Worm (Caenorhabditis elegans): ENCODE results near the gene C06E1.11.

The C06E1.11 gene

DNA sequence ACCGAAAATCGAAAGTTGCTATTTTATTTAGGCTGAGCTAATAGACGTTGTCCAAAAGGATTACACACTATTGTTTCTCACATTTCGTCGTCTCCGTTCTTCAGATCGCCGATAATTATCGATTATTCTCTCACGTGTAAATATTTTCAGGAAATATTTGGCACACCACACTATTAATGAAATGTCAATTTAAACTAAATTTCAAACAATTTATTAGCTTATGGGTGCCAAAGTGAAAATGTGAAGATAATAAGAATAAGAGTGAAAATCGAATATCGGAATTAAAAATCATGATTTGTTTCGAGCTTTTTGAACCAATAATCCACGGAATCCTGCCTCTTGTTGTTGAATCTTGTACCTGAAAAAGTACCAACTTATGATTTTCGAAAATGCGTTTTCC lies at the start of gene C06E1.11:
TSS of gene C06E1.11 (minus strand) at position 101 of the 400 bp plus-strand sequence.
- TF ChIP-seq klf-2 (GFP tag; conservative IDR thresholded peaks at IDR 0.05) (no peak), ztf-23 (GFP tag; IDR thresholded peaks at IDR 0.05) (no peak), ref-1 (GFP tag; conservative IDR thresholded peaks at IDR 0.05) (no peak), ztf-29 (GFP tag; IDR thresholded peaks at IDR 0.05) (no peak), cog-1 (tag; optimal IDR thresholded peaks at IDR 0.05) (no peak), tab-1 (GFP tag; IDR thresholded peaks at IDR 0.05) (no peak), med-1 (GFP tag; optimal IDR thresholded peaks at IDR 0.05; ENCODE audit: insufficient read depth) (no peak), T22C8.4 (GFP tag; IDR thresholded peaks at IDR 0.05) (no peak), flt-1 (GFP tag; IDR thresholded peaks at IDR 0.05) (no peak)

- TF ChIP-seq ref-1 (GFP tag; conservative IDR thresholded peaks at IDR 0.05) (no peak), flt-1 (GFP tag; IDR thresholded peaks at IDR 0.05) (no peak), med-1 (GFP tag; optimal IDR thresholded peaks at IDR 0.05; ENCODE audit: insufficient read depth) (no peak)
Observed at ce11 chrIII:8664897-8665388, 48.5 kb upstream of the C06E1.11 start, which contains the start of gene F22B7.1. TSS of gene F22B7.1 (plus strand) at chrIII:8665338.

DNA sequence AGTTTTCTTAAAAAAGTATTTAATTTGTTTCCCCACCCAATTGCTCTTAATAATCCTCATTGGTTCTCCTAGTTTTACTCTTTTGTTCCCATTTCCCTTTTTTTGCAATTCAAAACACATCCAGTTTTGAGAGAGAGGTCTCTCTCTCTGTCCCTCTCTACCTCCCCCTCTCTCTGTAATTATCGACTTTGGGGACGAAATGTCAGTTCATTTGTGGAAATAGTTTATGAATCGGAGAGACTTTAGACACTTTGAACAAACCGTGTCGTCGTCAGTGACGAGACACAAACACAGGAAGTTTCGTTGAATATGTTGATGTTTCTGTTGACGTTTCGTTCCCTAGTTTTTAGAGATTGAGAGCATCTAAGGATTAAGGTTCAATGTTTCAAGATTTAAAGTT lies 46.7 kb upstream of the C06E1.11 start:
- no peak for TF ChIP-seq ref-1 (GFP tag; conservative IDR thresholded peaks at IDR 0.05)
- TF ChIP-seq klf-2 (GFP tag; conservative IDR thresholded peaks at IDR 0.05): no peak

DNA sequence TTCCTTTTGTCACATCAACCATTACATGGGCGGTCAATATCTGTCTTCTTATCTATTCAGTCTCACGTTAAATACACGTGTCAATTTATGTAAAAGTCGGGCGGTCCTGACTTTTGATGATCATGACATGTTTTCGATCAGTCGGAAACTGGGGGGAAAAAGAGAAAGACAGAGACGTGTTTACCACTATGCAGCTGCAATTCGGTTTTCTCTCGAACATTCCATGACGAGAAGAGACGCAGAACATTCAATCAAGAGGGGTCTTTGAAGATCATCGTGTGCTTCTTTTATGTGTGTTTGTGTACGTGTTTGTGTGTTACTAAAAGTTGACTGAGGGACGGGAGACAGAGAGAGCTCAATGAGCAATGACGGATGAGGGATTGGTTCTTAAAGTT lies 41.9 kb upstream of the C06E1.11 start:
- TF ChIP-seq tab-1 (GFP tag; IDR thresholded peaks at IDR 0.05) (no peak), flt-1 (GFP tag; IDR thresholded peaks at IDR 0.05) (no peak), cog-1 (tag; optimal IDR thresholded peaks at IDR 0.05) (no peak), T22C8.4 (GFP tag; IDR thresholded peaks at IDR 0.05) (no peak)

DNA sequence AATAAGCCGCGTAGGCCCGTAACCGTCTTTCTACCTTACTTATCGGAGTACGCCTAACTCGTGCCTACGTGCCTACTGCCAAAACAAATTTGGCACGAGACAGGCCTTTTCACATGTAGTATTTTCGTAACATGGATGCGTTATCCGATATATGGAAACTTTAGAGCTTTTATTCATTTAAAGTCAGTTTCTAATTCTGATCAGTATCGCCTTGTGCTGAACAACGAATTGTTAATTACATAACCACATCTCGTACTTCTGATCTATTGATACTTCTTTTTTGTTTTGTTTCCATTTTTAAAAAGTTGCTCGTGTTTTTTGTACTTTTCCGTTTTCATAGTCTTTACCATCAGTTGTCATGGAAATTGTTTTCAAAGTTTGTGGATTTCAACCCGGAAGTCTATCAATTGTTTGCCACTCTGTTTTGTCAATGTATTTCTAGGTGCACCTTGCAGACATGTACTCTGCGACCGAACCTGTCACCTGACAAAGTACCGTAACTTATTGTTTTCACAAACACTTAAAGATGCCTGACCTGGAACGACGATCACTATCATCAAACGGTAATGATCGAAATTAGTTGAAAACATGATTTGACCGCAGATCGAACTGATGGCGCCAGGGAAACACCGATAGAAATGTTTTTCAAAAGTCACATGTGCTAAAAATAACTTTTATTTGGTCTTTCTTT lies 41.3 kb upstream of the C06E1.11 start:
- no peak for TF ChIP-seq T22C8.4 (GFP tag; IDR thresholded peaks at IDR 0.05)
- no peak for TF ChIP-seq cog-1 (tag; optimal IDR thresholded peaks at IDR 0.05)
- no peak for TF ChIP-seq ztf-29 (GFP tag; IDR thresholded peaks at IDR 0.05)
- TF ChIP-seq med-1 (GFP tag; optimal IDR thresholded peaks at IDR 0.05; ENCODE audit: insufficient read depth): no peak
- TF ChIP-seq klf-2 (GFP tag; conservative IDR thresholded peaks at IDR 0.05): no peak
- TF ChIP-seq tab-1 (GFP tag; IDR thresholded peaks at IDR 0.05): no peak
- TF ChIP-seq ztf-23 (GFP tag; IDR thresholded peaks at IDR 0.05): no peak
- TF ChIP-seq ref-1 (GFP tag; conservative IDR thresholded peaks at IDR 0.05): no peak

DNA sequence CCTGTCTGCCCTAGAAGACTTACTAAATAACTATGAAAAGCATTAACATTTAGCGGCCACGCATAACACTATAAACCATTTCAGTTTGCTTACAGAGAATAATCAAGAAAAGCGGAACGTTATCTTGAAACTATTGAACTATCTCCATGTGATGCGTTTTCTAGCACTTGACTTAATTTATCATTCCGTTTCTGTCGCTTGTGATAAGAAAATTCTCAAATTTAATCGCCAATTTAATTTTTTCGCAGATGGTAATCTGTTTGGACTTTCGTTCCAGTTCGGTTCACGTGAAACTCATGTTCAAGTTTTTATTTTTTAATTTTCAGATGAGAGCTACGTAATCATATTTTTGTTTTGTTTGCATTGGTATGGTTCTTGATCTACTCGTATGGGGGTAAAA lies 40.5 kb upstream of the C06E1.11 start:
- TF ChIP-seq flt-1 (GFP tag; IDR thresholded peaks at IDR 0.05) (no peak), ztf-29 (GFP tag; IDR thresholded peaks at IDR 0.05) (no peak)

- no peak for TF ChIP-seq cog-1 (tag; optimal IDR thresholded peaks at IDR 0.05)
- TF ChIP-seq med-1 (GFP tag; optimal IDR thresholded peaks at IDR 0.05; ENCODE audit: insufficient read depth): no peak
- no peak for TF ChIP-seq T22C8.4 (GFP tag; IDR thresholded peaks at IDR 0.05)
- TF ChIP-seq ztf-23 (GFP tag; IDR thresholded peaks at IDR 0.05): no peak
- TF ChIP-seq flt-1 (GFP tag; IDR thresholded peaks at IDR 0.05): no peak
- no peak for TF ChIP-seq ztf-29 (GFP tag; IDR thresholded peaks at IDR 0.05)
- no peak for TF ChIP-seq ref-1 (GFP tag; conservative IDR thresholded peaks at IDR 0.05)
- TF ChIP-seq tab-1 (GFP tag; IDR thresholded peaks at IDR 0.05): no peak
- no peak for TF ChIP-seq klf-2 (GFP tag; conservative IDR thresholded peaks at IDR 0.05)
Observed at ce11 chrIII:8656055-8656454, 39.6 kb upstream of the C06E1.11 start.

DNA sequence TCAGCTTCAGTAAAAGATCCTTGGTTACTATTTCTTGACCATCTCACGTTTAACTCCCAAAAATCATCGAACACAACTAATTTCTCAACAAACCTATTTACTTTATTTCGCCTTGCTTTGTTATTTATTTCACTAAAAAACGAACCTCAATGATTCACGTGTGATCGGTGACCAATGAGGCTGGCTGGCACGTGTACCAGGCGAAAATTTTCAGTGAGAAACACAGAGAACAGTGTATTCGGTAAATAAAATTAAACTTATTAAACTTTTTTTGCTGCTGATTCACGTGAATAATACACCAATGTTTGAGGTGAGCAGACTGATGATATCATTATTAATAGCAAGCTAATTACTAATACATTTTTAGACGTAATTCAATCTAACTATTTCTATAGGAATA lies 38.9 kb upstream of the C06E1.11 start:
- TF ChIP-seq cog-1 (tag; optimal IDR thresholded peaks at IDR 0.05) (no peak), ref-1 (GFP tag; conservative IDR thresholded peaks at IDR 0.05) (no peak), tab-1 (GFP tag; IDR thresholded peaks at IDR 0.05) (no peak), ztf-23 (GFP tag; IDR thresholded peaks at IDR 0.05) (no peak), T22C8.4 (GFP tag; IDR thresholded peaks at IDR 0.05) (no peak), ztf-29 (GFP tag; IDR thresholded peaks at IDR 0.05) (no peak), flt-1 (GFP tag; IDR thresholded peaks at IDR 0.05) (no peak), med-1 (GFP tag; optimal IDR thresholded peaks at IDR 0.05; ENCODE audit: insufficient read depth) (no peak), klf-2 (GFP tag; conservative IDR thresholded peaks at IDR 0.05) (no peak)

ce11 chrIII:8654400-8654980 lies 38.0 kb upstream of the C06E1.11 start:
- TF ChIP-seq med-1 (GFP tag; optimal IDR thresholded peaks at IDR 0.05; ENCODE audit: insufficient read depth): no peak
- no peak for TF ChIP-seq klf-2 (GFP tag; conservative IDR thresholded peaks at IDR 0.05)
- no peak for TF ChIP-seq flt-1 (GFP tag; IDR thresholded peaks at IDR 0.05)
- no peak for TF ChIP-seq T22C8.4 (GFP tag; IDR thresholded peaks at IDR 0.05)
- no peak for TF ChIP-seq ztf-23 (GFP tag; IDR thresholded peaks at IDR 0.05)
- no peak for TF ChIP-seq tab-1 (GFP tag; IDR thresholded peaks at IDR 0.05)
- no peak for TF ChIP-seq cog-1 (tag; optimal IDR thresholded peaks at IDR 0.05)

DNA sequence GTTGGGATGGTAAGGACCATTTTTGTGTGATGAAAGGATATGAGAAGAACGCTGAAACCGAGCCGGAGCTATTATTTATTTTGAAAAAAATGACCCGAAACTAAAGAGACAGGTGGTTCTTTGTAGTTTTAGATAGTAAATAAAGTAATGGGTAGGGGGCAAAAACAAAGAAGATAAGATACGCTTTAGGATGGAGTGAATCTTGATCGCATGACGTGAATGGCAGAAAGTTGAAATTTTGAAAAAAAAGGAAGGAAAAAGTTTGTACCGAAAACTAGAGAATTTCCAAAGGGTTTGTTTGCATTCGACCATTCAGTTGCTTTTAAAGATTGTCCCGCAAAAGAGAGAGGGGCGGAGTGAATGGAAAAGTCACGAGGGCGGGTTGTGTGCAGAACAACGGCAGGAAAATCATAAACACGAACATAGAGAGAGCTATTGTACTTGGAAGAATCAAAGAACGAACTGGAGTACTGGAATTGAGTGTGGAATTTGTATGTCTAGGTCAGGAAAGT lies 37.4 kb upstream of the C06E1.11 start, which contains the start of gene F22B7.9:
TSS of gene F22B7.9 (minus strand) at position 51 of the 512 bp plus-strand sequence.
- no peak for TF ChIP-seq med-1 (GFP tag; optimal IDR thresholded peaks at IDR 0.05; ENCODE audit: insufficient read depth)

Data from whole organism, midembryonic.